Fruit fly (Drosophila melanogaster) whole organism, embryonic: ENCODE measurements around the gene CG11267.

Experiments
- ATbp ChIP-seq: fragments of 200-800 bp; sonication (Bioruptor generic); optimal IDR thresholded peaks from 2 replicates; lab custom pipeline; 2017; ENCODE audit warnings: missing biosample characterization, mild to moderate bottlenecking, missing genetic modification characterization, missing genetic modification reagents
- Adf1 ChIP-seq: fragments of 200-800 bp; sonication (Bioruptor generic); IDR thresholded peaks from 2 replicates; pipeline ENCODE4 v1.3.6; 2022; ENCODE audit warnings: missing biosample characterization, missing genetic modification characterization
- Bdp1 ChIP-seq: fragments of 200-800 bp; sonication (Bioruptor generic); optimal IDR thresholded peaks from 3 replicates; lab custom pipeline; 2016; ENCODE audit warnings: missing biosample characterization, missing genetic modification characterization
- Bgb ChIP-seq: fragments of 200-800 bp; sonication (Bioruptor generic); IDR thresholded peaks from 2 replicates; pipeline ENCODE4 v1.3.6; 2022; ENCODE audit warnings: missing biosample characterization, missing genetic modification characterization; ENCODE audit not compliant: partially characterized antibody
- CG10366 ChIP-seq: fragments of 200-800 bp; sonication (Bioruptor generic); IDR thresholded peaks from 2 replicates; pipeline ENCODE4 v1.3.6; 2022; ENCODE audit warnings: missing biosample characterization, missing genetic modification characterization
- CG11456 ChIP-seq: fragments of 200-800 bp; sonication (Bioruptor generic); IDR thresholded peaks from 3 replicates; pipeline ENCODE4 v1.3.6; 2022; ENCODE audit warnings: missing biosample characterization, missing genetic modification characterization
- CG12744 ChIP-seq: fragments of 200-800 bp; sonication (Bioruptor generic); optimal IDR thresholded peaks from 2 replicates; lab custom pipeline; 2016; ENCODE audit warnings: missing biosample characterization, missing genetic modification characterization
- CG13624 ChIP-seq: fragments of 200-800 bp; sonication (Bioruptor generic); optimal IDR thresholded peaks from 2 replicates; lab custom pipeline; 2016; ENCODE audit warnings: missing biosample characterization, missing genetic modification characterization
- CG1529 ChIP-seq: fragments of 200-800 bp; sonication (Bioruptor generic); optimal IDR thresholded peaks from 3 replicates; lab custom pipeline; 2018; ENCODE audit warnings: missing biosample characterization, missing genetic modification characterization
- CG1602 ChIP-seq: fragments of 200-800 bp; sonication (Bioruptor generic); optimal IDR thresholded peaks from 3 replicates; lab custom pipeline; 2016; ENCODE audit warnings: missing biosample characterization, missing genetic modification characterization
- CG16779 ChIP-seq: fragments of 200-800 bp; sonication (Bioruptor generic); IDR thresholded peaks from 2 replicates; pipeline ENCODE4 v1.3.6; 2022; ENCODE audit warnings: missing biosample characterization, missing genetic modification characterization
- CG17359 ChIP-seq: fragments of 200-800 bp; sonication (Bioruptor generic); optimal IDR thresholded peaks from 3 replicates; lab custom pipeline; 2018; ENCODE audit warnings: missing biosample characterization, mild to moderate bottlenecking, missing genetic modification characterization, moderate library complexity
- CG18764 ChIP-seq: fragments of 200-800 bp; sonication (Bioruptor generic); optimal IDR thresholded peaks from 3 replicates; lab custom pipeline; 2016; ENCODE audit warnings: missing biosample characterization, missing genetic modification characterization
- CG2129 ChIP-seq: fragments of 200-800 bp; sonication (Bioruptor generic); IDR thresholded peaks from 2 replicates; pipeline ENCODE4 v1.3.6; 2022; ENCODE audit warnings: missing biosample characterization, missing genetic modification characterization; ENCODE audit not compliant: partially characterized antibody
- CG31224 ChIP-seq: fragments of 200-800 bp; sonication (Bioruptor generic); IDR thresholded peaks from 2 replicates; pipeline ENCODE4 v1.3.6; 2022; ENCODE audit warnings: missing biosample characterization, missing genetic modification characterization
- CG31365 ChIP-seq: fragments of 200-800 bp; sonication (Bioruptor generic); optimal IDR thresholded peaks from 2 replicates; lab custom pipeline; 2018; ENCODE audit warnings: missing biosample characterization, mild to moderate bottlenecking, missing genetic modification characterization
- CG3995 ChIP-seq: fragments of 200-800 bp; sonication (Bioruptor generic); optimal IDR thresholded peaks from 3 replicates; lab custom pipeline; 2016; ENCODE audit warnings: missing biosample characterization, missing genetic modification characterization
- CG4360 ChIP-seq: fragments of 200-800 bp; sonication (Bioruptor generic); IDR thresholded peaks from 2 replicates; pipeline ENCODE4 v1.3.6; 2022; ENCODE audit warnings: missing biosample characterization, missing genetic modification characterization
- CG7987 ChIP-seq: fragments of 200-800 bp; sonication (Bioruptor generic); optimal IDR thresholded peaks from 2 replicates; lab custom pipeline; 2018; ENCODE audit warnings: missing biosample characterization, mild to moderate bottlenecking, missing genetic modification characterization, moderate library complexity
- CG8281 ChIP-seq: fragments of 200-800 bp; sonication (Bioruptor generic); optimal IDR thresholded peaks from 2 replicates; lab custom pipeline; 2018; ENCODE audit warnings: missing biosample characterization, mild to moderate bottlenecking, missing genetic modification characterization, moderate library complexity
- CG9437 ChIP-seq: fragments of 200-800 bp; sonication (Bioruptor generic); optimal IDR thresholded peaks from 2 replicates; lab custom pipeline; 2018; ENCODE audit warnings: missing biosample characterization, mild to moderate bottlenecking, missing genetic modification characterization
- D19A ChIP-seq: fragments of 200-800 bp; optimal IDR thresholded peaks from 3 replicates; lab custom pipeline; 2019; ENCODE audit warnings: missing biosample characterization, mild to moderate bottlenecking, missing genetic modification characterization, moderate library complexity
- D19B ChIP-seq: fragments of 200-800 bp; sonication (Bioruptor generic); optimal IDR thresholded peaks from 2 replicates; lab custom pipeline; 2017; ENCODE audit warnings: missing biosample characterization, mild to moderate bottlenecking, missing genetic modification characterization
- Eip74EF ChIP-seq, 2 experiments: fragments of 200-800 bp in 1 of 2; fragments of >200 bp in 1 of 2; sonication (Bioruptor generic) in 1 of 2; optimal IDR thresholded peaks; 2 replicates each; lab custom pipeline; 2017 to 2019; ENCODE audit warnings: missing biosample characterization in 2 of 2, missing genetic modification characterization in 2 of 2, mild to moderate bottlenecking in 1 of 2, moderate library complexity in 1 of 2
- GATAe ChIP-seq: fragments of 200-800 bp; sonication (Bioruptor generic); conservative IDR thresholded peaks from 2 replicates; pipeline ENCODE4 v1.3.6; 2022; ENCODE audit warnings: missing biosample characterization, missing genetic modification characterization
- H2.0 ChIP-seq: fragments of 200-800 bp; sonication (Bioruptor generic); IDR thresholded peaks from 2 replicates; pipeline ENCODE4 v1.3.6; 2022; ENCODE audit warnings: missing biosample characterization, missing genetic modification characterization
- Neu2 ChIP-seq: fragments of 200-800 bp; sonication (Bioruptor generic); optimal IDR thresholded peaks from 3 replicates; lab custom pipeline; 2016; ENCODE audit warnings: missing biosample characterization, missing genetic modification characterization, borderline replicate concordance
- Nf-YB ChIP-seq: fragments of 200-800 bp; sonication (Bioruptor generic); optimal IDR thresholded peaks from 3 replicates; lab custom pipeline; 2019; ENCODE audit warnings: missing biosample characterization, mild to moderate bottlenecking, missing genetic modification characterization, moderate library complexity
- NfI ChIP-seq: fragments of 200-800 bp; sonication (Bioruptor generic); optimal IDR thresholded peaks from 3 replicates; lab custom pipeline; 2018; ENCODE audit warnings: missing biosample characterization, mild to moderate bottlenecking, missing genetic modification characterization, moderate library complexity
- Rfx ChIP-seq: fragments of 200-800 bp; sonication (Bioruptor generic); IDR thresholded peaks from 2 replicates; pipeline ENCODE4 v1.3.6; 2022; ENCODE audit warnings: missing biosample characterization, missing genetic modification characterization
- abd-A ChIP-seq: fragments of 200-800 bp; sonication (Bioruptor generic); optimal IDR thresholded peaks from 3 replicates; lab custom pipeline; 2019; ENCODE audit warnings: missing biosample characterization, mild to moderate bottlenecking, missing genetic modification characterization, moderate library complexity
- ac ChIP-seq: fragments of 200-800 bp; sonication (Bioruptor generic); optimal IDR thresholded peaks from 3 replicates; lab custom pipeline; 2017; ENCODE audit warnings: missing biosample characterization, mild to moderate bottlenecking, missing genetic modification characterization
- bab2 ChIP-seq: fragments of 200-800 bp; sonication (Bioruptor generic); optimal IDR thresholded peaks from 2 replicates; lab custom pipeline; 2016; ENCODE audit warnings: missing biosample characterization, missing genetic modification characterization
- btn ChIP-seq: fragments of 200-800 bp; sonication (Bioruptor generic); optimal IDR thresholded peaks from 2 replicates; lab custom pipeline; 2016; ENCODE audit warnings: missing biosample characterization, missing genetic modification characterization
- chm ChIP-seq: fragments of 200-800 bp; sonication (Bioruptor generic); IDR thresholded peaks from 2 replicates; pipeline ENCODE4 v1.3.6; 2022; ENCODE audit warnings: missing biosample characterization, missing genetic modification characterization
- dmrt99B ChIP-seq: fragments of 200-800 bp; sonication (Bioruptor generic); optimal IDR thresholded peaks from 2 replicates; lab custom pipeline; 2018; ENCODE audit warnings: missing biosample characterization, mild to moderate bottlenecking, missing genetic modification characterization, moderate library complexity
- fru ChIP-seq: fragments of >200 bp; optimal IDR thresholded peaks from 2 replicates; lab custom pipeline; 2017
- gt ChIP-seq: fragments of 200-800 bp; sonication (Bioruptor generic); IDR thresholded peaks from 2 replicates; pipeline ENCODE4 v1.3.6; 2022; ENCODE audit warnings: missing biosample characterization, missing genetic modification characterization
- hth ChIP-seq: fragments of >200 bp; optimal IDR thresholded peaks from 2 replicates; lab custom pipeline; 2017; ENCODE audit warnings: inconsistent platforms
- lbe ChIP-seq: fragments of 200-800 bp; sonication (Bioruptor generic); optimal IDR thresholded peaks from 2 replicates; lab custom pipeline; 2016; ENCODE audit warnings: missing biosample characterization, mild to moderate bottlenecking, missing genetic modification characterization
- mirr ChIP-seq: fragments of 200-800 bp; sonication (Bioruptor generic); optimal IDR thresholded peaks from 3 replicates; lab custom pipeline; 2018; ENCODE audit warnings: missing biosample characterization, mild to moderate bottlenecking, missing genetic modification characterization
- org-1 ChIP-seq: fragments of 200-800 bp; sonication (Bioruptor generic); optimal IDR thresholded peaks from 2 replicates; lab custom pipeline; 2017; ENCODE audit warnings: missing biosample characterization, missing genetic modification characterization
- pnt ChIP-seq: fragments of 200-800 bp; sonication (Bioruptor generic); optimal IDR thresholded peaks from 3 replicates; lab custom pipeline; 2016; ENCODE audit warnings: missing biosample characterization, missing genetic modification characterization
- pros ChIP-seq: fragments of 200-800 bp; sonication (Bioruptor generic); optimal IDR thresholded peaks from 3 replicates; lab custom pipeline; 2019; ENCODE audit warnings: missing biosample characterization, mild to moderate bottlenecking, missing genetic modification characterization, moderate library complexity
- sens ChIP-seq: fragments of 200-800 bp; sonication (Bioruptor generic); peaks from one replicate; lab custom pipeline; 2016; ENCODE audit warnings: missing biosample characterization, missing genetic modification characterization
- seq ChIP-seq: fragments of 200-800 bp; sonication (Bioruptor generic); IDR thresholded peaks from 2 replicates; pipeline ENCODE4 v1.3.6; 2022; ENCODE audit warnings: missing biosample characterization, missing genetic modification characterization
- sr ChIP-seq: fragments of 200-800 bp; sonication (Bioruptor generic); IDR thresholded peaks from 3 replicates; pipeline ENCODE4 v1.3.6; 2022; ENCODE audit warnings: missing biosample characterization, missing genetic modification characterization
- tin ChIP-seq: fragments of 200-800 bp; sonication (Bioruptor generic); optimal IDR thresholded peaks from 3 replicates; lab custom pipeline; 2016; ENCODE audit warnings: missing biosample characterization, missing genetic modification characterization
- tna ChIP-seq: fragments of 200-800 bp; sonication (Bioruptor generic); IDR thresholded peaks from 2 replicates; pipeline ENCODE4 v1.3.6; 2022; ENCODE audit warnings: missing biosample characterization, missing genetic modification characterization; ENCODE audit not compliant: partially characterized antibody
- trh ChIP-seq: fragments of 200-800 bp; sonication (Bioruptor generic); optimal IDR thresholded peaks from 2 replicates; lab custom pipeline; 2016; ENCODE audit warnings: missing biosample characterization, missing genetic modification characterization
- tx ChIP-seq: fragments of 200-800 bp; sonication (Bioruptor generic); optimal IDR thresholded peaks from 2 replicates; lab custom pipeline; 2016; ENCODE audit warnings: missing biosample characterization, missing genetic modification characterization

The CG11267 gene

DNA sequence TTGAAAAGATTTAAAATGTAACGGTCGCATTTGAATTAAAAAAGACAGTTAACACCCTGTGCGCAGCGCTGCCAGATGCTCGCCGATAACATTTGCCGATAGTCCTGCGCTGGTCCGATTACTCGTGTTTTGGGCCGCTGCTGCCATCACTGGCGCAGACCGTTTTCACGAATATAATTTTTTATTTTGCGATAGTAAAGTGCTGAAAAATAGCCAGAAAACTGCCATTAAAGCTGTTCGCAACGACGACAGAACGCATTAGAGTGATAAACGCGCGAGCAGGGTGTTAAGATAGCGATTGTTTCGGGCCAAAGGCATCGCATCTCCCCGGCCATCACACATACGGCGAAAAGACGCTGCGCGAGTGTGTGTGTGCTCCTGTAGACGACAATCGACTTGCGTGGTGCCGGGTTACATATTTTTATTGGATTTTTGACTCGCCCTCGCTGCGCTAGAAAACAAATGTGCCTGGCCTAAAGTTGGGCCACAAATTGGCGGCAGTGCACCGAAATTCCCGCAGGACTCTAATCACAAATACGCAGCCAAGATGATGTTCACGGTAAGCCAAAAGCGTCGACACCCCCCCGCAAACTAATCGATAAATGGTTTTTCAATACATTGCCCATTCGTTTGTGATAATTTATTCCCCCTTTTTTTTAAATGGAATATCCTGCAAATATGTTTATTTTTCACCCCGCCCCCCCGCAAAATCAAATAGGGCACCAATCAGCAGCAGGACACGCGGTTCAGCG lies 21.0 kb downstream of the CG11267 start, which contains the start of gene Srrm1 (continued):
- TF ChIP-seq Rfx (GFP tag; lab: Robert Waterston, UW) (peak; percentile 66), CG11456 (GFP tag; lab: Robert Waterston, UW) (peak; percentile 17; the same call in 1 of the 3 replicates), Neu2 (GFP tag; lab: Kevin White, UChicago) (peak; percentile 33), tx (GFP tag; lab: Kevin White, UChicago) (peak; percentile 17), bab2 (GFP tag; lab: Kevin White, UChicago) (peak; percentile 28), D19A (tag; lab: Kevin White, UChicago) (no peak), NfI (peak; percentile 40), Bdp1 (GFP tag; lab: Kevin White, UChicago) (peak; percentile 39), seq (GFP tag; lab: Robert Waterston, UW) (no peak), CG12744 (GFP tag; lab: Kevin White, UChicago) (peak; percentile 25), CG17359 (tag; lab: Kevin White, UChicago) (no peak), lbe (peak; percentile 30), gt (GFP tag; lab: Robert Waterston, UW) (no peak), CG8281 (tag; lab: Kevin White, UChicago) (no peak), Bgb (peak; percentile 93), tna (peak; percentile 85), CG10366 (GFP tag; lab: Robert Waterston, UW) (no peak), sr (GFP tag; lab: Robert Waterston, UW) (no peak), CG13624 (GFP tag; lab: Kevin White, UChicago) (peak; percentile 75), org-1 (GFP tag; lab: Kevin White, UChicago) (no peak), tin (GFP tag; lab: Kevin White, UChicago) (peak; percentile 34), Adf1 (GFP tag; lab: Robert Waterston, UW) (peak; percentile 65), mirr (GFP tag; lab: Kevin White, UChicago) (no peak), ac (GFP tag; lab: Kevin White, UChicago) (no peak), CG16779 (GFP tag; lab: Robert Waterston, UW) (no peak), sens (GFP tag; lab: Kevin White, UChicago) (peak; percentile 90), pnt (peak; percentile 47), chm (GFP tag; lab: Robert Waterston, UW) (no peak), trh (no peak), abd-A (tag; lab: Kevin White, UChicago) (peak; percentile 17), CG31365 (tag; lab: Kevin White, UChicago) (no peak), Eip74EF (GFP tag; optimal IDR thresholded peaks at IDR 0.05; lab: Kevin White, UChicago) (no peak), dmrt99B (tag; lab: Kevin White, UChicago) (no peak), D19B (no peak), pros (GFP tag; lab: Kevin White, UChicago) (no peak), CG9437 (no peak), fru (lab: Kevin White, UChicago) (no peak), CG18764 (GFP tag; lab: Kevin White, UChicago) (peak; percentile 24), ATbp (no peak), GATAe (GFP tag; lab: Robert Waterston, UW) (no peak), CG2129 (peak; percentile 70), CG31224 (no peak), CG4360 (GFP tag; lab: Robert Waterston, UW) (no peak), CG7987 (peak; percentile 31), hth (lab: Kevin White, UChicago) (no peak), H2.0 (no peak), CG3995 (peak; percentile 13), Nf-YB (GFP tag; lab: Kevin White, UChicago) (no peak), btn (GFP tag; lab: Kevin White, UChicago) (no peak), CG1529 (no peak), CG1602 (GFP tag; lab: Kevin White, UChicago) (no peak)
